Worm (Caenorhabditis elegans): ENCODE measurements around the gene Y32H12A.7.

ce11 chrIII:5389365-5389764 is 4.2 kb upstream of the Y32H12A.7 start:
- TF ChIP-seq jun-1 (tag; optimal IDR thresholded peaks at IDR 0.05) (no peak), ZK337.2 (GFP tag; IDR thresholded peaks at IDR 0.05) (no peak), ceh-32 (tag; optimal IDR thresholded peaks at IDR 0.05; ENCODE audit: poor library complexity) (no peak), ceh-62 (tag; optimal IDR thresholded peaks at IDR 0.05) (no peak), daf-19 (GFP tag; conservative IDR thresholded peaks at IDR 0.05) (no peak), nhr-102 (tag; optimal IDR thresholded peaks at IDR 0.05) (no peak), fkh-10 (GFP tag; optimal IDR thresholded peaks at IDR 0.05) (no peak), lsy-2 (tag; optimal IDR thresholded peaks at IDR 0.05) (no peak), zag-1 (tag; optimal IDR thresholded peaks at IDR 0.05) (no peak), nhr-25 (tag; optimal IDR thresholded peaks at IDR 0.05; ENCODE audit: borderline replicate concordance, insufficient read depth) (no peak), aly-2 (tag; optimal IDR thresholded peaks at IDR 0.05) (no peak), nhr-11 (tag; optimal IDR thresholded peaks at IDR 0.05) (no peak), mxl-2 (GFP tag; conservative IDR thresholded peaks at IDR 0.05) (no peak)

Measured in whole organism, L4 larva.